Worm (Caenorhabditis elegans) whole organism, mixed stage, embryonic: Measurements from ENCODE around the gene hlh-10.

Source experiments
- ces-1 ChIP-seq: fragments of 150-350 bp; optimal IDR thresholded peaks from 2 replicates; lab custom pipeline; 2014; ENCODE audit warnings: missing biosample characterization, missing genetic modification reagents, missing genetic modification characterization
- cnd-1 ChIP-seq: fragments of 200-800 bp; sonication (Bioruptor generic); optimal IDR thresholded peaks from 2 replicates; lab custom pipeline; 2018; ENCODE audit warnings: mild to moderate bottlenecking, missing genetic modification characterization, missing compliant biosample characterization
- lsy-2 ChIP-seq: fragments of 150-350 bp; optimal IDR thresholded peaks from 2 replicates; lab custom pipeline; 2014; ENCODE audit warnings: missing biosample characterization, missing genetic modification characterization

DNA sequence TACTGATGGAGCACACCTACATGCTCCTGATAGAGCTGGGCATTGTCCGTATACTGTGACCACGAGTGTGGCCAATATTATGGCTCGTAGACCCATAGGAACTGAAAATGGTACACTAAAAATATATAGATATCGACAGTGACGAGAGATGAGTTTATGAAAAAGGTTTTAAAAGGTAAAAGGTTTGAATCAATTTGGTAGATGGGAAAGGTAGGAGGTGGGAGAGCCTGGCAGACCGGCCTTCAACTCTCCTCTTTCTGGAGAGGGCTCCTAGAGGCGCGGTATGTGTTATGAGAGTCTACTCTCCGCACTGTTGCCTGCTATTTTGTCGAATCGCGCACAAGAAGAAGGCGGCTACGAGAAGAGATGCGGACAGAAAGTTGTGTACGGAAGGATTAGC lies 5.5 kb upstream of the hlh-10 start, which contains the start of gene lron-2:
- TF ChIP-seq lsy-2 (no peak), cnd-1 (no peak), ces-1 (no peak)
